ENCODE assay signal across 4 worm cellular contexts in genomic region chrV:1151830-1152229, ce11.
TF ChIP-seq lines count a peak whose summit lies in the region.

No protein-coding gene starts in this region.

TF ChIP-seq in whole organism, L1 larva, 84 proteins besides CTCF, POLR2A, EP300 and RAD21:
- no peak for TF ChIP-seq pax-3 (tag; optimal IDR thresholded peaks at IDR 0.05; lab: Kevin White, UChicago)
- no peak for TF ChIP-seq ets-5 (GFP tag; IDR thresholded peaks at IDR 0.05; lab: Robert Waterston, UW)
- TF ChIP-seq rnt-1 (tag; optimal IDR thresholded peaks at IDR 0.05; lab: Kevin White, UChicago): peak; percentile 77
- TF ChIP-seq nhr-19 (GFP tag; conservative IDR thresholded peaks at IDR 0.05; lab: Robert Waterston, UW): peak; percentile 27
- TF ChIP-seq jun-1 (tag; optimal IDR thresholded peaks at IDR 0.05; lab: Kevin White, UChicago): no peak
- peak; percentile 9 for TF ChIP-seq unc-130 (tag; optimal IDR thresholded peaks at IDR 0.05; lab: Kevin White, UChicago)
- no peak for TF ChIP-seq efl-1 (optimal IDR thresholded peaks at IDR 0.05; lab: Kevin White, UChicago)
- TF ChIP-seq efl-1 (GFP tag; optimal IDR thresholded peaks at IDR 0.05 in 1 of 2; lab: Kevin White, UChicago): peak in 1 of 2 experiments; percentile 52
- no peak for TF ChIP-seq irx-1 (tag; optimal IDR thresholded peaks at IDR 0.05; lab: Kevin White, UChicago)

TF ChIP-seq in whole organism, L4 larva, 104 proteins besides CTCF, POLR2A, EP300 and RAD21:
- no peak for TF ChIP-seq lin-39 (tag; optimal IDR thresholded peaks at IDR 0.05; lab: Kevin White, UChicago)
- no peak for TF ChIP-seq saeg-2 (GFP tag; IDR thresholded peaks at IDR 0.05; lab: Robert Waterston, UW)
- no peak for TF ChIP-seq mdl-1 (tag; optimal IDR thresholded peaks at IDR 0.05; lab: Kevin White, UChicago)
- TF ChIP-seq set-16 (GFP tag; IDR thresholded peaks at IDR 0.05; lab: Robert Waterston, UW): no peak
- peak; percentile 17; the same call in 1 of the 2 replicates for TF ChIP-seq ceh-20 (GFP tag; IDR thresholded peaks at IDR 0.05; lab: Robert Waterston, UW)
- TF ChIP-seq ceh-32 (tag; optimal IDR thresholded peaks at IDR 0.05; lab: Kevin White, UChicago; ENCODE audit: poor library complexity): no peak
- peak; percentile 55 for TF ChIP-seq hlh-30 (tag; optimal IDR thresholded peaks at IDR 0.05; lab: Kevin White, UChicago; ENCODE audit: insufficient read depth)
- TF ChIP-seq F49E8.2 (tag; optimal IDR thresholded peaks at IDR 0.05; lab: Kevin White, UChicago; ENCODE audit: borderline replicate concordance): no peak
TF ChIP-seq in whole organism, L4 larva: peak in this region for 2.

TF ChIP-seq in whole organism, mixed stage, embryonic, 35 proteins besides CTCF, POLR2A, EP300 and RAD21:
- TF ChIP-seq mls-2 (tag; optimal IDR thresholded peaks at IDR 0.05; lab: Kevin White, UChicago) (no peak), hlh-1 (tag; optimal IDR thresholded peaks at IDR 0.05; lab: Kevin White, UChicago) (peak; percentile 68)

TF ChIP-seq in whole organism, young adult, 124 proteins besides CTCF, POLR2A, EP300 and RAD21:
- TF ChIP-seq repo-1 (tag; optimal IDR thresholded peaks at IDR 0.05; lab: Kevin White, UChicago): no peak
- TF ChIP-seq egl-44 (GFP tag; IDR thresholded peaks at IDR 0.05; lab: Robert Waterston, UW): 0 out of 2 replicates have a peak, but pooled peaks have one; percentile 31
- TF ChIP-seq ceh-100 (GFP tag; IDR thresholded peaks at IDR 0.05; lab: Robert Waterston, UW): no peak
- peak; percentile 50 for TF ChIP-seq ama-1 (optimal IDR thresholded peaks at IDR 0.05; lab: Kevin White, UChicago)
- TF ChIP-seq ama-1 (GFP tag; optimal IDR thresholded peaks at IDR 0.05; lab: Kevin White, UChicago): no peak
